Fruit fly (Drosophila melanogaster) whole organism: ENCODE data around the gene mex1.

Experiments used
- CG8478 ChIP-seq: fragments of >200 bp; optimal IDR thresholded peaks from 2 replicates; lab custom pipeline; 2018; ENCODE audit warnings: inconsistent platforms
- Dll ChIP-seq: fragments of >200 bp; optimal IDR thresholded peaks from 2 replicates; lab custom pipeline; 2017
- EcR ChIP-seq, 2 experiments: fragments of >200 bp; optimal IDR thresholded peaks; 2 replicates each; lab custom pipeline; 2017; ENCODE audit warnings: missing biosample characterization in 2 of 2, missing genetic modification characterization in 2 of 2, missing genetic modification reagents in 2 of 2
- pan ChIP-seq: fragments of >200 bp; optimal IDR thresholded peaks from 2 replicates; lab custom pipeline; 2017
- psq ChIP-seq: fragments of >200 bp; optimal IDR thresholded peaks from 2 replicates; lab custom pipeline; 2017
- usp ChIP-seq: fragments of >200 bp; optimal IDR thresholded peaks from 2 replicates; lab custom pipeline; 2017; ENCODE audit warnings: missing biosample characterization, missing genetic modification characterization, mixed read lengths

mex1 gene

dm6 chr3L:15510787-15511186 is 8.6 kb downstream of the mex1 start, which contains the start of gene MsrA:
Gene MsrA, plus strand, starts transcription at chr3L:15511052.
- no peak for TF ChIP-seq psq (lab: Kevin White, UChicago)
- TF ChIP-seq EcR (GFP tag; optimal IDR thresholded peaks at IDR 0.05; lab: Kevin White, UChicago): no peak
- no peak for TF ChIP-seq CG8478 (lab: Kevin White, UChicago)
- no peak for TF ChIP-seq pan
- no peak for TF ChIP-seq usp
- TF ChIP-seq Dll (lab: Kevin White, UChicago): no peak

DNA sequence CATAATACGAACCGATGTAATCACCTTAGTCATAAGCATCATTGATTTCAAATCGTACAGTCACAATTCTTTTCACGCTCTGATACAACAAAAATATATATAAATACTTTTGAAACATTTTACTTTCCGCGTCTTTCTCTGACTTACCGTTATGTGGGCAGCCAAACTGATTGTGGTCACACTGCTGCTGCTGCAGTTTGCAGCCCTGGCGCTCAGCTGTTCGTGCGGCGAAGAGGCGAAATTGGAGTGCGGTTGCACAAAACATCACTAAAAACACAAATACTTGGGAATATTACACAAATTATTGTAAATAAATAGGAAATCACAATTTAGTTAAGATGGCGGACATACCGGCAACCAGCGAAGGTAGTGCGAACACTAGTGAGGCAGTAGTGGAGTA is 10.0 kb downstream of the mex1 start, which contains the start of the genes gdl and gdl-ORF39:
TSS of gene gdl (plus strand) at position 48 of the 400 bp plus-strand sequence.
TSS of gene gdl-ORF39 (plus strand) at position 48 of the 400 bp plus-strand sequence.
- TF ChIP-seq psq (lab: Kevin White, UChicago) (no peak), CG8478 (lab: Kevin White, UChicago) (no peak)

dm6 chr3L:15508750-15509149 is 10.6 kb downstream of the mex1 start, which contains the start of gene Z600:
Gene Z600, plus strand, starts transcription at chr3L:15509061.
- TF ChIP-seq pan (no peak), EcR (GFP tag; optimal IDR thresholded peaks at IDR 0.05; lab: Kevin White, UChicago) (no peak), Dll (lab: Kevin White, UChicago) (no peak), CG8478 (lab: Kevin White, UChicago) (no peak), psq (lab: Kevin White, UChicago) (no peak), usp (no peak)

dm6 chr3L:15508233-15508632 is 11.2 kb downstream of the mex1 start, which contains the start of gene CG7841:
Gene CG7841, minus strand, starts transcription at chr3L:15508252.
- TF ChIP-seq CG8478 (lab: Kevin White, UChicago): no peak
- TF ChIP-seq EcR (GFP tag; optimal IDR thresholded peaks at IDR 0.05; lab: Kevin White, UChicago): peak in 1 of 2 experiments; percentile 54
- TF ChIP-seq psq (lab: Kevin White, UChicago): no peak

DNA sequence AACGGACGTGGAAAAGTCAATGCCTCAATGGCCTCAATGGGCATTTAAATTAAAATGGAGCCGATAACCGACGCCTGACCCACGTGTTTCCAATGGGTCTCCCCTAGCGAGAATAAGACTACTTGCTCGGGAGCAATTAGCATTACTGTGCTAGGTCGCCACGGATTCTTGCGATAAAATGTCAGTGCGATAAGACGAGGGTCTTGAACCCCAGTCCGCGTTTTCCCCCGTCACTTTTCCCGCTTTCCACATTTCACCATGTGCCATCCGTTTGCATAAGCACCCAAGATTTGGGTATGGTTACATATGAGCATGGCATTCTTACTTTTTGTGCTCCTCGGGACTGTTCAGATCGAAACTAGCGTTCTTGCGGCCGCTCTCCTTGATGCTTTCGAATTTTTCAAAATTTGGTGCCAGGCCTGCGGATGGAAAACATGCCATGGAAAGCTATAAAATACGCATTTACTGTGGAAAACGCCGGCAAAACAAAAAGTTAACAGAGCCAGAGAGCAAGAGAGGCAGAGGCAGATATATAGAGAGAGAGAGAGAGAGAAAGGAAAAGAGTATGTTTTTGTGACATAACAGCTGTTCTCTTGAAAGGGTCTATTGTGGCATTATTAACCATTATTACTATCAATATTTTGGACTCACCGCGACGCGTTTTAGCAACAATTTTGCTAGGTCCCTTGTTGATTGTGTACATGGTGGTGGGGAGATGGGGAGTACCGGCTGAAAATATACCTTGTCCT is 12.1 kb downstream of the mex1 start:
- TF ChIP-seq usp (no peak), EcR (GFP tag; optimal IDR thresholded peaks at IDR 0.05; lab: Kevin White, UChicago) (peak in 1 of 2 experiments; percentile 3)

DNA sequence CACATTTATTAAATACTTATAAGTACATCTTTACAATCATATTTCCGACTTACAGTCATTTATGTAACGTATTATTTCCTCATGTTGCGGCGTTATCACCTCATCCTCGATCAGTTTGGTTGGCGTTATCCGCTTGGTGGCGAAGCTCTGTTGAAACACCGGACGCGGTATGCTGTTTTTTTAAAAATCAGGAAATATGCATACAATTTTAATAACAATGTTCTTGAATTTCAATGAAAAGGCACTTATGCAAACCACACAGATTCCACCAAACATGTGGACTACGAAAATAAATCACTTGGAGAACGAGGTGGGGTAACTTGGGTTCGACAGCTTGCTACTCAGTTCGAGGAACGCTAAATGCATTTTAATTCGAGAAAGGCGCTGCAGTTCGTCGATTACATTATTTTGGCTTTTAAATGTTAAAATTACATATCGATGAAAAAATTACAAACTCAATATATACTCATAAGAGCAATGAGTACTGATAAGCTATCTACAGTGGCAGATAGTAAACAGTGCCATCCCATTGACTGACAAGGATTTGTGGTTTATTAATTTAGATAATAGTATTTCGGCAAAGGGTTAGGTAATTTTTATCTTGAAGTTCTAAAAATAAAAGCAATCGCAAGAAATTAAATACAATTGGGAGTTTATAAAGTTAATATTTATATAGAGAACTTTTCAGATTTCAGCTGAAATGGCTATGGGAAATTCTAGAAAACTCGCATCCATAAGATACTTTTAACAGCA is 13.0 kb downstream of the mex1 start:
- no peak for TF ChIP-seq CG8478 (lab: Kevin White, UChicago)
- no peak for TF ChIP-seq Dll (lab: Kevin White, UChicago)
- no peak for TF ChIP-seq EcR (GFP tag; optimal IDR thresholded peaks at IDR 0.05; lab: Kevin White, UChicago)
- no peak for TF ChIP-seq usp
- TF ChIP-seq pan: no peak
- TF ChIP-seq psq (lab: Kevin White, UChicago): no peak

DNA sequence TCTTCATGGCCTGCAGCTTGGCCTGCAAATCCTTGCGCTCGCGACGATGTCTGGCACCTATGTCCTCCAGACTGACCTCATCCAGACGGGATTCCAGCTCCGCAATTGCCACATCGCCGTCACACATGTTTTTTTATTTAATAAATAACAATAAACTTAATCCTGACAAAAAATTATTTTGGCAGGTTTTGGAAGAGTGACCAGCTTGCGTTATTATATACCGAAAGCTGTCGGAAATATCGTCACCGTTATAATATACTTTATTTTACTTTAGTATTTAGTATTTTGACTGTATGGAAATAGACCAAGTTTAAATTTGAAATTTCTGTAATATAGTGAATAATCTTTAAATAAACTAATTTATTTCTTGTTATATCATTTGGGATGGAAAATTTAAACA is 14.7 kb downstream of the mex1 start, which contains the start of gene CG7857:
TSS of gene CG7857 (minus strand) at position 208 of the 400 bp plus-strand sequence.
- TF ChIP-seq pan (no peak), EcR (GFP tag; optimal IDR thresholded peaks at IDR 0.05; lab: Kevin White, UChicago) (no peak), psq (lab: Kevin White, UChicago) (no peak), Dll (lab: Kevin White, UChicago) (no peak), usp (no peak), CG8478 (lab: Kevin White, UChicago) (no peak)

dm6 chr3L:15502256-15502655 is 17.1 kb downstream of the mex1 start:
- no peak for TF ChIP-seq usp
- no peak for TF ChIP-seq psq (lab: Kevin White, UChicago)
- no peak for TF ChIP-seq CG8478 (lab: Kevin White, UChicago)
- TF ChIP-seq EcR (GFP tag; optimal IDR thresholded peaks at IDR 0.05; lab: Kevin White, UChicago): no peak
- TF ChIP-seq Dll (lab: Kevin White, UChicago): no peak
- TF ChIP-seq pan: no peak

- no peak for TF ChIP-seq EcR (GFP tag; optimal IDR thresholded peaks at IDR 0.05; lab: Kevin White, UChicago)
- TF ChIP-seq Dll (lab: Kevin White, UChicago): no peak
- TF ChIP-seq pan: no peak
- no peak for TF ChIP-seq CG8478 (lab: Kevin White, UChicago)
- TF ChIP-seq psq (lab: Kevin White, UChicago): no peak
- no peak for TF ChIP-seq usp
These were observed 17.8 kb downstream of the mex1 start for dm6 chr3L:15501646-15501972.

DNA sequence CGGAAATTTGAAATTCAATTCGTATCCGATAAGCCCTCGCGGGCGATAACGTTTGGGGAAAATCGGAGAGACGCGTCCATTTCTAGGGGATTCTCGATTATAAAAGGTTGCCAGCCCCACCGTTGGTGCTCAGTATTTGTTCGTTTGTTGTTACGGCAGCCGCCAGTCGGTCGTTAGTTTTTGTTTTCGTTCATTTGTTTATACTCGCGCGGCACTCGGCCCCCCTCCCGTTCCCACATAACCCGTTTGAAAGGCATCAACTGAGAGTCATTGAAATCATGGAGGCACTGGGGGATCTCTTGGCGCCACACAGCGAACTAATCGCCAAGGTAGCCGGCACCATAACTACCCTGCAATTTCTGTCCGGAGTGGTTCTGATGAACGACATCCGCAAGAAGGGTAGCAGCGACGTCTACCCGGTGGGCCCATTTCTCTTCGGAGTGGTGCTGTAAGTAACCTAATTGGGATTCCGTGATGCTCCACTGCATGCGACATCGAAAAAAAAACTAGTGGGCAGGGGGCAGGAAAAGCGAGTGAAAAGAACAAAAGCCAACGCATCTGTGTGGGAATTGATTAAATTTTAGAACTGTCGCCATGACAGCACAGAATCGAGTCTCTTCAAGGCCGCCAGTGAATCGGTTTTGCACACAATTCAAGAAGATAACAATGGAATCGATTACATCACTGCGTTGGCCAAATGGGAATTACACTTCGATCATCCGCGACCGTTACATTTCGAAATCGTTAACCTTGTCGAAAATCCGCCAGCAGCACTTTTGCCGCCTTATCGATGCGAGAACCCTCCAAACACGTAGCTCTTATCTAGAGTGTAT is 18.4 kb downstream of the mex1 start, which contains the start of gene CG7272:
TSS of gene CG7272 (plus strand) at position 126 of the 833 bp plus-strand sequence.
- TF ChIP-seq pan: no peak
- TF ChIP-seq usp: no peak
- TF ChIP-seq psq (lab: Kevin White, UChicago): no peak
- no peak for TF ChIP-seq Dll (lab: Kevin White, UChicago)
- TF ChIP-seq EcR (GFP tag; optimal IDR thresholded peaks at IDR 0.05; lab: Kevin White, UChicago): no peak

DNA sequence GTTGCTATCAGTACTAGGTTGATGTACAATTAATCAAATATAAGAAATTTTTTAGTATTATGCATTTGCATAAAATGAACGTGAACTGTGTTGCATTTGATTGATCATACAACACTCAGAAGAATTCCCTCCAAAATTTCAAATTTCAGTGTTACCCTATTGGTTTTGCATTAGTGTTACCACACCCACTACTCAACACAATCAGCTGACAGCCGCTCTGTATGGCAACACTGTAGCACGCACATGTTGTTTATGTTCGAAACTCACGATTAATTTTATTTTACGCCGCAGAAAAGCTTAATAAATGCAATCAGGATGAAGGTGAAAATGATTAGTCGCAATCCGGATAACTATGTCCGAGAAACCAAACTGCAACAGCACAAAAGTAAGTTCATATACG is 20.6 kb downstream of the mex1 start, which contains the start of gene CG7275:
TSS of gene CG7275 (plus strand) at position 215 of the 400 bp plus-strand sequence.
- no peak for TF ChIP-seq usp
- no peak for TF ChIP-seq EcR (GFP tag; optimal IDR thresholded peaks at IDR 0.05; lab: Kevin White, UChicago)
- no peak for TF ChIP-seq CG8478 (lab: Kevin White, UChicago)
- no peak for TF ChIP-seq pan
- no peak for TF ChIP-seq psq (lab: Kevin White, UChicago)
- TF ChIP-seq Dll (lab: Kevin White, UChicago): no peak
